Fruit fly (Drosophila melanogaster) whole organism, adult: ENCODE data around the gene vret.

Experiments
- kay ChIP-seq: fragments of 200-800 bp; sonication (Bioruptor generic); peaks from one replicate; lab custom pipeline; 2016; ENCODE audit warnings: missing biosample characterization, missing genetic modification characterization, borderline replicate concordance
- pad ChIP-seq: fragments of 200-800 bp; sonication (Bioruptor generic); optimal IDR thresholded peaks from 3 replicates; lab custom pipeline; 2017; ENCODE audit warnings: missing biosample characterization, missing genetic modification characterization, mild to moderate bottlenecking, moderate library complexity, missing genetic modification reagents

DNA sequence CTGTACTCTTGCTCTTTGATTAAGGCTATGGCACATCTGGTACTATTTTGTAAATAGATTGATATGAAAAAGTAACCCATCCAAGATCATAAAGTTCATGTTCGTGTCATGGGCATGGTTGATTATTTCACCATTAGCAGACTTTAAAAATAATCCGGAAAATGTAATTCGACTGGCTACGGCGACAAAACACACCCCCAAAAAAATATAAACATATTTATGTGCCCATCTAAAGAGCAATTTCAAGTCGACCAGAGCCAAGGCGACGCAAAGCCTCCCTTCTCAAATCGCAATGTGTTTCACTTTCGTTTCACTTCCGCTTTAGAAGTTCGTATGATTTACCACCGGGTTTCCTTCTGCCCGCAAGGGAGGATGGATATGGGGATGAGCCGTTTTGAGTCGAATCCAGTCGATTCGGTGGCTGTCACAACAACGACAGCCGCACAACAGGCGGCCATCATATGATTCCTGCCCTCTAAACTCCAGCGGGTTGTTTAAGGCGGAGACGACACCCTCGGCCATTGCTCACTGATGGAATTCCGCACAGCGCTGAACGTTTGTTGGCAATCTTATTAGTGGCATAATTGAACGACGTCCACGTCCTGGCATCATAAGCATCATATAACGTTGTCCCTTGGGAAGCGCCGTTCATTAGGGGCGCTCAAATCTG, 26.3 kb downstream of the vret start:
- TF ChIP-seq kay (no peak), pad (GFP tag; lab: Kevin White, UChicago) (no peak)
